Fruit fly (Drosophila melanogaster): Measurements from ENCODE around the gene CG34125.

CG34125 gene

dm6 chr2L:4953086-4953570 lies 12.3 kb upstream of the CG34125 start, which contains the start of gene Jon25Bii:
Jon25Bii (minus strand) TSS chr2L:4953136.
- no peak for TF ChIP-seq psq (optimal IDR thresholded peaks at IDR 0.05)
- TF ChIP-seq pan (optimal IDR thresholded peaks at IDR 0.05), result no peak
- no peak for TF ChIP-seq EcR (GFP tag; optimal IDR thresholded peaks at IDR 0.05)
- no peak for TF ChIP-seq Dll (optimal IDR thresholded peaks at IDR 0.05)
- TF ChIP-seq CG8478 (optimal IDR thresholded peaks at IDR 0.05), result no peak
- no peak for TF ChIP-seq usp (GFP tag; optimal IDR thresholded peaks at IDR 0.05)

dm6 chr2L:4955094-4955823 lies 10.2 kb upstream of the CG34125 start, which contains the start of the genes Jon25Bi and Marcal1:
Jon25Bi (minus strand) TSS chr2L:4955144.
Marcal1 (plus strand) TSS chr2L:4955509.
- no peak for TF ChIP-seq EcR (GFP tag; optimal IDR thresholded peaks at IDR 0.05)
- TF ChIP-seq pan (optimal IDR thresholded peaks at IDR 0.05), result no peak
- TF ChIP-seq Dll (optimal IDR thresholded peaks at IDR 0.05), result no peak
- TF ChIP-seq psq (optimal IDR thresholded peaks at IDR 0.05), result no peak
- TF ChIP-seq usp (GFP tag; optimal IDR thresholded peaks at IDR 0.05), result no peak
- no peak for TF ChIP-seq CG8478 (optimal IDR thresholded peaks at IDR 0.05)

- no peak for TF ChIP-seq CG8478 (optimal IDR thresholded peaks at IDR 0.05)
- no peak for TF ChIP-seq pan (optimal IDR thresholded peaks at IDR 0.05)
- TF ChIP-seq usp (GFP tag; optimal IDR thresholded peaks at IDR 0.05), result no peak
- TF ChIP-seq Dll (optimal IDR thresholded peaks at IDR 0.05), result no peak
- TF ChIP-seq EcR (GFP tag; optimal IDR thresholded peaks at IDR 0.05), result no peak
- no peak for TF ChIP-seq psq (optimal IDR thresholded peaks at IDR 0.05)
These were observed 7.4 kb upstream of the CG34125 start, which contains the start of gene CG34124 for dm6 chr2L:4958111-4958510. CG34124 (plus strand) TSS chr2L:4958411.

dm6 chr2L:4965923-4966322 lies 450 bp downstream of the CG34125 start:
- TF ChIP-seq Dll (optimal IDR thresholded peaks at IDR 0.05), result no peak
- no peak for TF ChIP-seq psq (optimal IDR thresholded peaks at IDR 0.05)
- TF ChIP-seq pan (optimal IDR thresholded peaks at IDR 0.05), result no peak
- no peak for TF ChIP-seq CG8478 (optimal IDR thresholded peaks at IDR 0.05)
- no peak for TF ChIP-seq EcR (GFP tag; optimal IDR thresholded peaks at IDR 0.05)
- TF ChIP-seq usp (GFP tag; optimal IDR thresholded peaks at IDR 0.05), result no peak

DNA sequence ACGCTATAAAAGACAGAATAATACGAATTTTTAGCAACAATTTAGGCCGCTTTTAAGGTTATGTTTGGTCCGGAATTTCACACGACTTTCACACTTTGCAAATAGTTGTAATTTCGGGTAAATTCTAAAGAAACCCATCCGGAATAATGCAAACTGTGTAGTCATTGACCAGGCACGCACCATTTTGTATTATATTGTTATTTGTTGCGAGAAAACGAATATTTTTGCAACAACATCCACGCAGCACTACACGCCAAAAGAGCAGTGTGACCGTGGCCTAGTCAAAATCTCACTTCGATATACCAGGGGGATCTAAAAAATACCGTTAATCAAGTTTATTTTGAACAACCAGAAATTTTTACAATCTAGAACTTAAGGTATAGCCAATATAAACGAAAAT lies 2.0 kb downstream of the CG34125 start, which contains the start of gene eIF3i:
TSS of gene eIF3i (minus strand) at position 265 of the 400 bp plus-strand sequence.
- TF ChIP-seq psq (optimal IDR thresholded peaks at IDR 0.05), result no peak
- TF ChIP-seq CG8478 (optimal IDR thresholded peaks at IDR 0.05), result no peak
- TF ChIP-seq pan (optimal IDR thresholded peaks at IDR 0.05), result no peak
- TF ChIP-seq EcR (GFP tag; optimal IDR thresholded peaks at IDR 0.05), result no peak

dm6 chr2L:4968767-4969166 lies 3.3 kb downstream of the CG34125 start, which contains the start of the genes Scox and Polr1C:
Scox (minus strand) TSS chr2L:4968935.
Polr1C (plus strand) TSS chr2L:4969004.
- no peak for TF ChIP-seq pan (optimal IDR thresholded peaks at IDR 0.05)
- no peak for TF ChIP-seq EcR (GFP tag; optimal IDR thresholded peaks at IDR 0.05)
- no peak for TF ChIP-seq psq (optimal IDR thresholded peaks at IDR 0.05)
- no peak for TF ChIP-seq usp (GFP tag; optimal IDR thresholded peaks at IDR 0.05)
- no peak for TF ChIP-seq CG8478 (optimal IDR thresholded peaks at IDR 0.05)
- no peak for TF ChIP-seq Dll (optimal IDR thresholded peaks at IDR 0.05)

dm6 chr2L:4971329-4971798 lies 5.9 kb downstream of the CG34125 start, which contains the start of gene CG14043:
CG14043 (plus strand) TSS chr2L:4971702.
- no peak for TF ChIP-seq CG8478 (optimal IDR thresholded peaks at IDR 0.05)
- no peak for TF ChIP-seq psq (optimal IDR thresholded peaks at IDR 0.05)
- no peak for TF ChIP-seq EcR (GFP tag; optimal IDR thresholded peaks at IDR 0.05)
- TF ChIP-seq Dll (optimal IDR thresholded peaks at IDR 0.05), result no peak
- no peak for TF ChIP-seq pan (optimal IDR thresholded peaks at IDR 0.05)
- no peak for TF ChIP-seq usp (GFP tag; optimal IDR thresholded peaks at IDR 0.05)

DNA sequence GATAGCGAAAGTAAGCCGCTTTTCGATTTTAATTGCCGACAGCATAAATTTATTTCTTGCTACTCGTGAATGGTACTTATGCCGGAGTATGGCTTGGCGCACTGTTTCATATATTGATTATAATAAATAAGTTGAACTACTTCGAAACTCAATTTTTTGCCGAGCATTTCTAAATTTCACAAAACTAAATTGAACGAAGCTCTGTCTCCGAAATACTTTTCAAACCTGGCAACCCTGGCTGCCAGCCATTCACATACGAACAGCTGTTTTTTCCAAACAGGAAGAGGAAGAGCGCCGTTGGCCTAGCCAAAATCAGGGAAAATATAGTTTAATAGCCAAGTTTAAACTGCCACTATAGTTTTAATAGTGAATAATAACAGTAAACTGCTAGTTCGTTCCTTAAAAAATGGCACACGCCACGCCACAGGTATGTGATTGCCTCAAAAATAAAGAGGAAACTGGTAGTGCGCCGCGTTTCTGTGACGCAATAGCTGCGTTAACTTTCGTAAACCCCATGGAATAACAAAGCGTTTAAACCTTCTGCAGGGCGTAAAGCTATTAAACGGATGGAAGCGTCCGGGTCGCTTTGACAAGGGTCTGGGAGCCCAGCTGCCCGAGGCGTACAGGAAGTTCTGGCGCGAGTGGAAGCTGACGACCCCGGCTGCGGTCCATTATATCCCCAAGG lies 8.4 kb downstream of the CG34125 start, which contains the start of gene mRpL28:
TSS of gene mRpL28 (plus strand) at position 246 of the 685 bp plus-strand sequence.
- TF ChIP-seq pan (optimal IDR thresholded peaks at IDR 0.05), result no peak
- TF ChIP-seq usp (GFP tag; optimal IDR thresholded peaks at IDR 0.05), result no peak
- TF ChIP-seq psq (optimal IDR thresholded peaks at IDR 0.05), result no peak
- TF ChIP-seq Dll (optimal IDR thresholded peaks at IDR 0.05), result no peak
- TF ChIP-seq EcR (GFP tag; optimal IDR thresholded peaks at IDR 0.05), result no peak

DNA sequence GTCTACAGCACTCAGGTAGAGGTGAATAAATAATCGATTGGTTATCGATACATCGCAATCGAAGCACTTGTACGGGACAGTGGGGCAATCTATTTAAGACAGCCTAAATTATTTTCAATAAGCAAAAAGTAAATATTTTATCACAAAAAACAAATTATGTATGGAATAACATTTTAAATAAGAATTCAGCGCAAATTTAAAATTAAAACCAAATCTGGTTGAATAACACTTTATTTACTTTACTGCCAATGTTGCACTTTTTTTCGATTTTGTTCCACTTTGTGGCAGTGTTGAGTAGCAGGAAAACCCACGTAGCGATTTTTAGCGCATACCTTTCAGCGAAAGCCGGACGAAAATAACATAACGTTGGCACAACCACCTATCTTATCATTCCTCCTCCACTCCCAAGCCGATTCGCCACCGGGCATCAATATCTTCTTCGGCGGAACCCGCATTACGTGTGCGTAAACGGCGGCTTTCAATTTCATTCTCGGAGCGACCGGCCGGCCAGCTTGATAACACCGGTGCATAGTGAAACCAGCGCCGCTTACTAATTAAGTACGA lies 11.6 kb downstream of the CG34125 start, which contains the start of the genes Gmd and CG3792:
TSS of gene Gmd (minus strand) at position 36 of the 564 bp plus-strand sequence.
TSS of gene CG3792 (plus strand) at position 325 of the 564 bp plus-strand sequence.
- TF ChIP-seq pan (optimal IDR thresholded peaks at IDR 0.05), result no peak
- TF ChIP-seq CG8478 (optimal IDR thresholded peaks at IDR 0.05), result no peak
- TF ChIP-seq EcR (GFP tag; optimal IDR thresholded peaks at IDR 0.05), result no peak

DNA sequence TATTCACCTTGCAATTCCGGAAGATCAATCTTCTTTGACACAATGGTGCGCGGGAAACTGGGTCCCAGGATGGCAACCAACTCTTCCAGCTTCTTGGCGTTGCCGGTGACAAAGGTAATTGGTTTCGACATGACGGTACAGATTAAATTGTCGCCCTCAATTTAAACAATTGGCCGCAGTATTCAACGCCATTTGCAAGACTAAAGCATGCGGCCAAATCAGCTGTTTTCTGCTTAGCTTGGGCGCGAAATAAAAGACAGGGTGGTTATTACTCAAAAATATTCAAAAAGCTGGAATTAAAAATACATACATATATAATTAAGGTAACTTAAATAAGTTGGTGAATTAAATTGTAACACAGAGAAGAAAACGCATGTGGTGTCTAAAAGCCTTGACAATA lies 13.7 kb downstream of the CG34125 start, which contains the start of gene CG8891:
TSS of gene CG8891 (minus strand) at position 242 of the 400 bp plus-strand sequence.
- no peak for TF ChIP-seq Dll (optimal IDR thresholded peaks at IDR 0.05)
- TF ChIP-seq pan (optimal IDR thresholded peaks at IDR 0.05), result no peak
- no peak for TF ChIP-seq CG8478 (optimal IDR thresholded peaks at IDR 0.05)
- TF ChIP-seq psq (optimal IDR thresholded peaks at IDR 0.05), result no peak
- TF ChIP-seq usp (GFP tag; optimal IDR thresholded peaks at IDR 0.05), result no peak
- no peak for TF ChIP-seq EcR (GFP tag; optimal IDR thresholded peaks at IDR 0.05)

DNA sequence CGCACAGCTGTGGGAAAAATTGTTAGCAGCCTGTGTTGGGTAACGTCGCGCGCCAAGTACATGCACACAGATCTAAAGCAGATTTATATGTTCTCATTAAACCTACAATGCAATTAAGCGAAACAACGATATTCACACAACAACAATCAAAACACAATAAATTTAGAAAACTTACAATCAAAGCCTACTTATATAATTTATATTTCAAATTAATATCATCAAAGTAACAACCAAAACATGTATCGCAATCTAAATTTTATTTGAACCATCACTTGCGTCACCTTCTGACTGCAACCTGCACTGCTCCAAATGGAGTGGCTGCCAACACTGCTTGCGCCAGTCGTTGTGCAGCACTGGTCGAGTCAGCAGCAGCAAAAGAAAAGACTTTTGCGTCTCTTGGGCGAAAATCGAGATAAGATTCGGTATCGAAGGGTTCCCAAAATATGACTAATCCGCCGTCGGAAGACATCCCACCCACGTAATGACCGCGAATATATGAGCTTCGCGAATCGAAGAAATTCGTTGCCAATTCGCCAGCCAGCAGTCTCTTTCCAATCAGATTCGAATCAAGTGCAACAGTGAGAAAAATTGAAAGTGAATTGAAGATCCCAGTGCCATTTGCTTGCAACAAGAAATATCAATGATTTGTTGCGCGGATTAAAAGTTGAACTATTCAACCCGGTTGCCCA lies 15.9 kb downstream of the CG34125 start, which contains the start of the genes CG8892 and CG34126:
TSS of gene CG8892 (minus strand) at position 315 of the 689 bp plus-strand sequence.
TSS of gene CG34126 (plus strand) at position 337 of the 689 bp plus-strand sequence.
- TF ChIP-seq psq (optimal IDR thresholded peaks at IDR 0.05), result no peak
- no peak for TF ChIP-seq Dll (optimal IDR thresholded peaks at IDR 0.05)
- no peak for TF ChIP-seq EcR (GFP tag; optimal IDR thresholded peaks at IDR 0.05)
- TF ChIP-seq pan (optimal IDR thresholded peaks at IDR 0.05), result no peak
- no peak for TF ChIP-seq usp (GFP tag; optimal IDR thresholded peaks at IDR 0.05)
- TF ChIP-seq CG8478 (optimal IDR thresholded peaks at IDR 0.05), result no peak
